Worm (Caenorhabditis elegans) whole organism, L3 larva: ENCODE measurements around the gene Y53C12A.6.

Source experiments
- R02D3.7 ChIP-seq: fragments of 150-350 bp; optimal IDR thresholded peaks from 2 replicates; lab custom pipeline; 2014; ENCODE audit warnings: missing biosample characterization, missing genetic modification characterization
- ZK546.5 ChIP-seq: sonication (generic microtip); optimal IDR thresholded peaks from 2 replicates; lab custom pipeline; 2017; ENCODE audit warnings: missing biosample characterization, missing genetic modification characterization
- aly-2 ChIP-seq: fragments of 150-350 bp; optimal IDR thresholded peaks from 2 replicates; lab custom pipeline; 2014; ENCODE audit warnings: missing biosample characterization, missing genetic modification characterization
- ceh-16 ChIP-seq: sonication (generic microtip); optimal IDR thresholded peaks from 2 replicates; lab custom pipeline; 2017; ENCODE audit warnings: missing biosample characterization, missing genetic modification characterization
- ceh-28 ChIP-seq: fragments of 150-350 bp; optimal IDR thresholded peaks from 2 replicates; lab custom pipeline; 2014; ENCODE audit warnings: missing biosample characterization, missing genetic modification reagents, missing genetic modification characterization
- ceh-9 ChIP-seq: sonication (generic microtip); optimal IDR thresholded peaks from 2 replicates; lab custom pipeline; 2018; ENCODE audit warnings: missing biosample characterization, missing genetic modification characterization
- daf-12 ChIP-seq: fragments of 150-350 bp; optimal IDR thresholded peaks from 2 replicates; lab custom pipeline; 2014; ENCODE audit warnings: missing biosample characterization, missing genetic modification reagents, missing genetic modification characterization
- egl-27 ChIP-seq: sonication (generic microtip); optimal IDR thresholded peaks from 4 replicates; lab custom pipeline; 2017; ENCODE audit warnings: missing biosample characterization, missing genetic modification reagents, missing genetic modification characterization
- elt-2 ChIP-seq: sonication (generic microtip); optimal IDR thresholded peaks from 2 replicates; lab custom pipeline; 2016; ENCODE audit warnings: missing genetic modification reagents, mild to moderate bottlenecking, missing genetic modification characterization, missing compliant biosample characterization
- fkh-10 ChIP-seq: sonication (generic microtip); optimal IDR thresholded peaks from 2 replicates; lab custom pipeline; 2017; ENCODE audit warnings: missing biosample characterization, missing genetic modification reagents, missing genetic modification characterization
- fkh-2 ChIP-seq: fragments of 150-350 bp; optimal IDR thresholded peaks from 2 replicates; lab custom pipeline; 2014; ENCODE audit warnings: missing biosample characterization, missing genetic modification reagents, missing genetic modification characterization
- fos-1 ChIP-seq: fragments of 150-350 bp; optimal IDR thresholded peaks from 2 replicates; lab custom pipeline; 2014; ENCODE audit warnings: missing biosample characterization, missing genetic modification characterization
- hmg-11 ChIP-seq: sonication (generic microtip); optimal IDR thresholded peaks from 2 replicates; lab custom pipeline; 2016; ENCODE audit warnings: missing genetic modification characterization, missing compliant biosample characterization
- lin-15B ChIP-seq: fragments of 150-350 bp; optimal IDR thresholded peaks from 2 replicates; lab custom pipeline; 2014; ENCODE audit warnings: missing biosample characterization, missing genetic modification characterization
- lin-39 ChIP-seq: fragments of 150-350 bp; optimal IDR thresholded peaks from 2 replicates; lab custom pipeline; 2018; ENCODE audit warnings: missing biosample characterization, missing genetic modification reagents, missing genetic modification characterization
- lsy-12 ChIP-seq: sonication (generic microtip); optimal IDR thresholded peaks from 2 replicates; lab custom pipeline; 2016; ENCODE audit warnings: mild to moderate bottlenecking, missing genetic modification characterization, missing compliant biosample characterization
- mml-1 ChIP-seq: fragments of 150-350 bp; sonication (generic microtip); optimal IDR thresholded peaks from 3 replicates; lab custom pipeline; 2014; ENCODE audit warnings: missing biosample characterization, missing genetic modification characterization
- nfya-1 ChIP-seq: sonication (generic microtip); optimal IDR thresholded peaks from 2 replicates; lab custom pipeline; 2017; ENCODE audit warnings: missing genetic modification characterization, mild to moderate bottlenecking, missing compliant biosample characterization, antibody characterized with exemption, moderate library complexity; ENCODE audit not compliant: insufficient read depth
- nhr-11 ChIP-seq: fragments of 150-350 bp; optimal IDR thresholded peaks from 2 replicates; lab custom pipeline; 2014; ENCODE audit warnings: missing biosample characterization, missing genetic modification characterization
- nhr-12 ChIP-seq: fragments of 150-350 bp; optimal IDR thresholded peaks from 2 replicates; lab custom pipeline; 2014; ENCODE audit warnings: missing biosample characterization, missing genetic modification characterization
- nhr-23 ChIP-seq: fragments of 150-350 bp; optimal IDR thresholded peaks from 2 replicates; lab custom pipeline; 2014; ENCODE audit warnings: missing biosample characterization, missing genetic modification reagents, missing genetic modification characterization
- nhr-237 ChIP-seq: fragments of 150-350 bp; optimal IDR thresholded peaks from 2 replicates; lab custom pipeline; 2014; ENCODE audit warnings: missing biosample characterization, missing genetic modification characterization
- nhr-25 ChIP-seq: sonication (generic microtip); optimal IDR thresholded peaks from 2 replicates; lab custom pipeline; 2017; ENCODE audit warnings: missing biosample characterization, missing genetic modification characterization
- nhr-43 ChIP-seq: sonication (generic microtip); optimal IDR thresholded peaks from 2 replicates; lab custom pipeline; 2016; ENCODE audit warnings: mild to moderate bottlenecking, missing genetic modification characterization, missing compliant biosample characterization; ENCODE audit not compliant: poor library complexity, severe bottlenecking
- nhr-67 ChIP-seq: fragments of 150-350 bp; optimal IDR thresholded peaks from 2 replicates; lab custom pipeline; 2014; ENCODE audit warnings: missing biosample characterization, missing genetic modification characterization
- nhr-77 ChIP-seq: fragments of 150-350 bp; optimal IDR thresholded peaks from 2 replicates; lab custom pipeline; 2014; ENCODE audit warnings: missing biosample characterization, missing genetic modification characterization
- pha-4 ChIP-seq: fragments of 150-350 bp; optimal IDR thresholded peaks from 2 replicates; lab custom pipeline; 2014; ENCODE audit warnings: missing biosample characterization, missing genetic modification reagents, missing genetic modification characterization
- pqm-1 ChIP-seq: fragments of 150-350 bp; optimal IDR thresholded peaks from 2 replicates; lab custom pipeline; 2017; ENCODE audit warnings: missing biosample characterization, missing genetic modification characterization, inconsistent platforms
- sea-2 ChIP-seq: fragments of 150-350 bp; sonication (generic microtip); optimal IDR thresholded peaks from 4 replicates; lab custom pipeline; 2014; ENCODE audit warnings: missing biosample characterization, missing genetic modification reagents, missing genetic modification characterization
- skn-1 ChIP-seq: fragments of 150-350 bp; optimal IDR thresholded peaks from 2 replicates; lab custom pipeline; 2014; ENCODE audit warnings: missing biosample characterization, missing genetic modification characterization
- snpc-4 ChIP-seq: fragments of 150-350 bp; optimal IDR thresholded peaks from 2 replicates; lab custom pipeline; 2014; ENCODE audit warnings: missing biosample characterization, missing genetic modification characterization
- tbx-2 ChIP-seq: sonication (generic microtip); optimal IDR thresholded peaks from 2 replicates; lab custom pipeline; 2016; ENCODE audit warnings: mild to moderate bottlenecking, missing genetic modification characterization, missing compliant biosample characterization
- unc-39 ChIP-seq: sonication (generic microtip); optimal IDR thresholded peaks from 4 replicates; lab custom pipeline; 2017; ENCODE audit warnings: missing biosample characterization, missing genetic modification characterization
- unc-62 ChIP-seq: fragments of 150-350 bp; sonication (generic microtip); optimal IDR thresholded peaks from 4 replicates; lab custom pipeline; 2014; ENCODE audit warnings: missing biosample characterization, missing genetic modification reagents, missing genetic modification characterization
- ztf-4 ChIP-seq: fragments of 150-350 bp; optimal IDR thresholded peaks from 2 replicates; lab custom pipeline; 2014; ENCODE audit warnings: missing biosample characterization, missing genetic modification characterization

Y53C12A.6 gene

ce11 chrII:9677470-9677869 lies 40.3 kb downstream of the Y53C12A.6 start:
- TF ChIP-seq snpc-4 (tag; lab: Kevin White, UChicago) (no peak), nhr-237 (tag; lab: Kevin White, UChicago) (no peak), elt-2 (peak; percentile 67), pqm-1 (tag; lab: Kevin White, UChicago) (peak; percentile 50)
- TF ChIP-seq, all 47 proteins: peak for 2

ce11 chrII:9674678-9675077 lies 43.1 kb downstream of the Y53C12A.6 start, which contains the start of gene arc-1:
TSS of gene arc-1 (plus strand) at chrII:9674978.
- TF ChIP-seq mml-1 (tag; lab: Kevin White, UChicago): no peak
- no peak for TF ChIP-seq nhr-67 (tag; lab: Kevin White, UChicago)
- no peak for TF ChIP-seq ZK546.5
- no peak for TF ChIP-seq lin-15B
- no peak for TF ChIP-seq aly-2
- no peak for TF ChIP-seq ztf-4
- TF ChIP-seq fkh-2: no peak
- TF ChIP-seq nhr-23 (tag; lab: Kevin White, UChicago): no peak
- TF ChIP-seq nfya-1 (tag; lab: Kevin White, UChicago): no peak
- TF ChIP-seq, all 47 proteins: peak for 0

- TF ChIP-seq sea-2 (GFP tag; lab: Kevin White, UChicago): no peak
- TF ChIP-seq unc-62 (GFP tag; lab: Kevin White, UChicago): no peak
- TF ChIP-seq nhr-43 (tag; lab: Kevin White, UChicago): no peak
- no peak for TF ChIP-seq pqm-1 (tag; lab: Kevin White, UChicago)
- TF ChIP-seq daf-12: no peak
- no peak for TF ChIP-seq nhr-67 (tag; lab: Kevin White, UChicago)
- TF ChIP-seq nhr-237 (tag; lab: Kevin White, UChicago): no peak
- no peak for TF ChIP-seq pha-4 (tag; lab: Kevin White, UChicago)
Measured at ce11 chrII:9671308-9671707, 46.5 kb downstream of the Y53C12A.6 start, which contains the start of gene ZK1320.7. TSS of gene ZK1320.7 (plus strand) at chrII:9671608.

- no peak for TF ChIP-seq tbx-2
- peak; percentile 6 for TF ChIP-seq nhr-25 (tag; lab: Kevin White, UChicago)
- no peak for TF ChIP-seq mml-1 (tag; lab: Kevin White, UChicago)
- TF ChIP-seq nhr-43 (tag; lab: Kevin White, UChicago): no peak
- TF ChIP-seq ceh-9 (tag; lab: Kevin White, UChicago): no peak
- TF ChIP-seq sea-2 (GFP tag; lab: Kevin White, UChicago): no peak
- TF ChIP-seq skn-1: no peak
- no peak for TF ChIP-seq ceh-16 (tag; lab: Kevin White, UChicago)
- TF ChIP-seq elt-2: peak; percentile 12
- TF ChIP-seq fkh-10 (GFP tag; lab: Kevin White, UChicago): no peak
- no peak for TF ChIP-seq fkh-2
- TF ChIP-seq pha-4 (tag; lab: Kevin White, UChicago): peak; percentile 84
- TF ChIP-seq snpc-4 (tag; lab: Kevin White, UChicago): no peak
- TF ChIP-seq hmg-11: peak; percentile 55
- peak; percentile 92 for TF ChIP-seq R02D3.7 (tag; lab: Kevin White, UChicago)
- no peak for TF ChIP-seq egl-27
- peak; percentile 7 for TF ChIP-seq lin-39 (tag; lab: Kevin White, UChicago)
- TF ChIP-seq ztf-4: no peak
- TF ChIP-seq nhr-77 (tag; lab: Kevin White, UChicago): no peak
- no peak for TF ChIP-seq nhr-67 (tag; lab: Kevin White, UChicago)
- no peak for TF ChIP-seq nhr-237 (tag; lab: Kevin White, UChicago)
- peak; percentile 47 for TF ChIP-seq lin-15B
- TF ChIP-seq ceh-28 (tag; lab: Kevin White, UChicago): no peak
- TF ChIP-seq nhr-11 (tag; lab: Kevin White, UChicago): no peak
- peak; percentile 57 for TF ChIP-seq nhr-23 (tag; lab: Kevin White, UChicago)
- no peak for TF ChIP-seq nfya-1 (tag; lab: Kevin White, UChicago)
- no peak for TF ChIP-seq unc-39 (tag; lab: Kevin White, UChicago)
- TF ChIP-seq lsy-12 (tag; lab: Kevin White, UChicago): no peak
- TF ChIP-seq fos-1 (tag; lab: Kevin White, UChicago): no peak
- TF ChIP-seq, all 47 proteins: peak for 8
Measured at ce11 chrII:9668959-9669358, 48.8 kb downstream of the Y53C12A.6 start, which contains the start of gene taf-8. TSS of gene taf-8 (plus strand) at chrII:9669318.

ce11 chrII:9667382-9667781 lies 50.4 kb downstream of the Y53C12A.6 start, which contains the start of gene ZK1320.11:
TSS of gene ZK1320.11 (plus strand) at chrII:9667624.
- TF ChIP-seq nfya-1 (tag; lab: Kevin White, UChicago) (peak; percentile 34), pha-4 (tag; lab: Kevin White, UChicago) (peak; percentile 19), nhr-12 (tag; lab: Kevin White, UChicago) (no peak)
